Worm (Caenorhabditis elegans) whole organism, L2 larva: Measurements from ENCODE around the gene Y7A9D.1.

Experiments
- R02D3.7 ChIP-seq: fragments of 150-350 bp; optimal IDR thresholded peaks from 2 replicates; lab custom pipeline; 2014; ENCODE audit warnings: missing biosample characterization, missing genetic modification characterization
- ama-1 ChIP-seq: fragments of 150-350 bp; optimal IDR thresholded peaks from 2 replicates; lab custom pipeline; 2018; ENCODE audit warnings: inconsistent platforms
- ceh-82 ChIP-seq: fragments of 150-350 bp; optimal IDR thresholded peaks from 2 replicates; lab custom pipeline; 2014; ENCODE audit warnings: missing biosample characterization, missing genetic modification characterization
- nhr-10 ChIP-seq: sonication (generic microtip); optimal IDR thresholded peaks from 2 replicates; lab custom pipeline; 2017; ENCODE audit warnings: missing biosample characterization, missing genetic modification characterization
- unc-39 ChIP-seq: fragments of 150-350 bp; optimal IDR thresholded peaks from 2 replicates; lab custom pipeline; 2014; ENCODE audit warnings: missing biosample characterization, missing genetic modification characterization

DNA sequence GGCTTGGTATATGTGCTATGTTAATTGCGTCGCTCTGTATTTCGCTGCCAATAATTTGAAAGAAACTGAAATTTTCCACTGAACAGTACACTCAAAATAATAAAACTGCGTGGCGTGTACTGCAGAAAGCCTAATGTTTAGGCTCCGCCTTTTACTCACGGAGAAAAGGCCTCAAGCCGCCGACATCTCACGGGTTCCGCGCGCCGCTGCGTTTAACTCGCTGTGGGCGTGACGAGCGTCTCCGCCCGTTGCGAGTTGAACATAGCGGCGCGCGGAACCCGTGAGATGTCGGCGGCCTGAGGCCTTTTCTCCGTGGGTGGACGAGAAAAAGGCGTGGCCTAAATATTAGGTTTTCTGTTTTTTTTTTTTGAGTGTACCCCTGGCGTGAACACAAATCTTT is 2.6 kb upstream of the Y7A9D.1 start:
- no peak for TF ChIP-seq ama-1 (lab: Kevin White, UChicago)
- TF ChIP-seq R02D3.7 (tag; lab: Kevin White, UChicago): no peak
- TF ChIP-seq unc-39 (tag; lab: Kevin White, UChicago): no peak
- TF ChIP-seq ceh-82 (tag; lab: Kevin White, UChicago): no peak
- no peak for TF ChIP-seq nhr-10 (tag; lab: Kevin White, UChicago)
